Worm (Caenorhabditis elegans) whole organism, L2 larva: ENCODE data around the gene tag-276.

ENCODE experiments used
- C34F6.9 ChIP-seq: fragments of 150-350 bp; optimal IDR thresholded peaks from 2 replicates; lab custom pipeline; 2014; ENCODE audit warnings: missing biosample characterization, missing genetic modification characterization
- R02D3.7 ChIP-seq: fragments of 150-350 bp; optimal IDR thresholded peaks from 2 replicates; lab custom pipeline; 2014; ENCODE audit warnings: missing biosample characterization, missing genetic modification characterization
- ZK546.5 ChIP-seq: sonication (generic microtip); optimal IDR thresholded peaks from 2 replicates; lab custom pipeline; 2017; ENCODE audit warnings: missing biosample characterization, missing genetic modification characterization
- alr-1 ChIP-seq: fragments of 150-350 bp; optimal IDR thresholded peaks from 2 replicates; lab custom pipeline; 2014; ENCODE audit warnings: missing biosample characterization, missing genetic modification characterization
- ama-1 ChIP-seq: fragments of 150-350 bp; optimal IDR thresholded peaks from 2 replicates; lab custom pipeline; 2018; ENCODE audit warnings: inconsistent platforms
- ceh-16 ChIP-seq: fragments of 150-350 bp; optimal IDR thresholded peaks from 2 replicates; lab custom pipeline; 2014; ENCODE audit warnings: missing biosample characterization, missing genetic modification characterization
- crh-2 ChIP-seq: sonication (generic microtip); optimal IDR thresholded peaks from 2 replicates; lab custom pipeline; 2017; ENCODE audit warnings: missing biosample characterization, missing genetic modification characterization
- egl-27 ChIP-seq: sonication (generic microtip); optimal IDR thresholded peaks from 3 replicates; lab custom pipeline; 2017; ENCODE audit warnings: missing biosample characterization, missing genetic modification reagents, missing genetic modification characterization
- elt-1 ChIP-seq: fragments of 150-350 bp; optimal IDR thresholded peaks from 2 replicates; lab custom pipeline; 2014; ENCODE audit warnings: missing biosample characterization, missing genetic modification characterization
- fos-1 ChIP-seq: fragments of 150-350 bp; optimal IDR thresholded peaks from 2 replicates; lab custom pipeline; 2014; ENCODE audit warnings: missing biosample characterization, missing genetic modification characterization
- lin-13 ChIP-seq: fragments of 150-350 bp; optimal IDR thresholded peaks from 2 replicates; lab custom pipeline; 2014; ENCODE audit warnings: missing biosample characterization, missing genetic modification reagents, missing genetic modification characterization
- lin-39 ChIP-seq: fragments of 150-350 bp; optimal IDR thresholded peaks from 2 replicates; lab custom pipeline; 2014; ENCODE audit warnings: missing biosample characterization, missing genetic modification reagents, missing genetic modification characterization
- lsy-2 ChIP-seq, 2 experiments: fragments of 150-350 bp in 1 of 2; sonication (generic microtip) in 1 of 2; optimal IDR thresholded peaks; 2 replicates each; lab custom pipeline; 2014 to 2017; ENCODE audit warnings: missing biosample characterization in 2 of 2, missing genetic modification characterization in 2 of 2
- mab-5 ChIP-seq: fragments of 150-350 bp; optimal IDR thresholded peaks from 2 replicates; lab custom pipeline; 2014; ENCODE audit warnings: missing biosample characterization, missing genetic modification characterization
- nhr-10 ChIP-seq: sonication (generic microtip); optimal IDR thresholded peaks from 2 replicates; lab custom pipeline; 2017; ENCODE audit warnings: missing biosample characterization, missing genetic modification characterization
- nhr-11 ChIP-seq: fragments of 150-350 bp; optimal IDR thresholded peaks from 2 replicates; lab custom pipeline; 2014; ENCODE audit warnings: missing biosample characterization, missing genetic modification characterization
- nhr-129 ChIP-seq: fragments of 150-350 bp; optimal IDR thresholded peaks from 2 replicates; lab custom pipeline; 2014; ENCODE audit warnings: missing biosample characterization, missing genetic modification characterization
- nhr-237 ChIP-seq: fragments of 150-350 bp; optimal IDR thresholded peaks from 2 replicates; lab custom pipeline; 2014; ENCODE audit warnings: missing biosample characterization, missing genetic modification characterization
- nhr-25 ChIP-seq: fragments of 150-350 bp; sonication (generic microtip); optimal IDR thresholded peaks from 3 replicates; lab custom pipeline; 2014; ENCODE audit warnings: missing biosample characterization, missing genetic modification characterization
- nhr-77 ChIP-seq: fragments of 150-350 bp; optimal IDR thresholded peaks from 2 replicates; lab custom pipeline; 2014; ENCODE audit warnings: missing biosample characterization, missing genetic modification characterization
- sem-4 ChIP-seq: fragments of 150-350 bp; optimal IDR thresholded peaks from 2 replicates; lab custom pipeline; 2014; ENCODE audit warnings: missing biosample characterization, missing genetic modification reagents, missing genetic modification characterization
- sma-9 ChIP-seq, 2 experiments: fragments of 150-350 bp in 1 of 2; sonication (generic microtip) in 1 of 2; optimal IDR thresholded peaks; 2 replicates each; lab custom pipeline; 2014 to 2016; ENCODE audit warnings: missing genetic modification characterization in 2 of 2, mild to moderate bottlenecking in 1 of 2, missing biosample characterization in 1 of 2, missing compliant biosample characterization in 1 of 2, missing genetic modification reagents in 1 of 2, moderate library complexity in 1 of 2
- unc-39 ChIP-seq: fragments of 150-350 bp; optimal IDR thresholded peaks from 2 replicates; lab custom pipeline; 2014; ENCODE audit warnings: missing biosample characterization, missing genetic modification characterization
- unc-55 ChIP-seq: fragments of 150-350 bp; sonication (generic microtip); optimal IDR thresholded peaks from 3 replicates; lab custom pipeline; 2014; ENCODE audit warnings: missing biosample characterization, missing genetic modification reagents, missing genetic modification characterization
- unc-62 ChIP-seq: fragments of 150-350 bp; optimal IDR thresholded peaks from 2 replicates; lab custom pipeline; 2014; ENCODE audit warnings: missing biosample characterization, missing genetic modification reagents, missing genetic modification characterization

The tag-276 gene

DNA sequence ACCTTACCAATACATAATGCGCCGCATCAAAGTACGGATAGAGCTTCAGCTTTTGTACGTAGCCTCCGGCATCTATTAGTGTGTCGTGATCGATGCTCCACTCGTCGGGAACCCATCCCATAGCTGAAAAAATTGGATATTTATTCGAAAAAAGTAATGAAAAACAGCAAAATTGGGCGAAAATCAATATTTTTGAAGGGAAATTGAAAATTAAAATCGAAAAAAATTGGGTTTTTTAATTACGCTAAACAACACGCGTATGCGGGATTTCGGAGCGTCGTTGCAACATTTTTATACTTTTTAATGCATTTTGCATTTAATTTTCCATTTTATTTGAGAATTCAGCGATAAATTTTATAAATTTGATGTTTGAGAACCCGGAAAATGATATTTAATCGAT is 30.3 kb upstream of the tag-276 start, which contains the start of the genes tric-1B.2 and Y57A10A.29:
Gene tric-1B.2 (minus strand): TSS at position 129 of the 400 bp plus-strand sequence.
Gene Y57A10A.29 (plus strand): TSS at position 303 of the 400 bp plus-strand sequence.
- TF ChIP-seq lsy-2 (tag; optimal IDR thresholded peaks at IDR 0.05; lab: Kevin White, UChicago), result peak in 1 of 2 experiments; percentile 10
- TF ChIP-seq unc-39, result no peak
- TF ChIP-seq C34F6.9, result peak; percentile 21
- peak; percentile 28 for TF ChIP-seq unc-55 (GFP tag; lab: Kevin White, UChicago)

DNA sequence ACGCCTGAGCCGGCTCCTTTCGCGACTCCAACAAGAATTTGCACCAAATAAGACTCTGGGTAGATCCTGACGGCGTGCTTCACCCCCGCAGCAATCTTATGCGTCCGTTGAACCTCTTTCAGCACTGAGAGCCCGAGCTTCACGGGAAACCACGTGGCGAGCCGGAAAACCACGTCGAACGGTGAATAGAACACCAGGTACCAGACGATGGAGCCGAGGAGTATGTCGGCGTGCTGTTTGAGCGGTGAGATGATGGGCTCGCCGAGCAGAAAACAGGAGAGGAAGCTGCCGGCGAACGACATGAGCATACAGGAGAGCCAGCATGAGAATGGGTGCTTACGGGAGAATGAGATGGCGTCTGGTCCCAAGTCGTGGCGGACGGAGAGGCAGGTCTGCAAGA is 29.7 kb upstream of the tag-276 start:
- TF ChIP-seq lsy-2 (tag; optimal IDR thresholded peaks at IDR 0.05; lab: Kevin White, UChicago) (no peak), lin-39 (tag; lab: Kevin White, UChicago) (no peak), fos-1 (tag; lab: Kevin White, UChicago) (no peak), nhr-11 (tag; lab: Kevin White, UChicago) (no peak), mab-5 (tag; lab: Kevin White, UChicago) (no peak), ceh-16 (tag; lab: Kevin White, UChicago) (no peak), sma-9 (GFP tag; optimal IDR thresholded peaks at IDR 0.05; lab: Kevin White, UChicago) (no peak), sma-9 (tag; optimal IDR thresholded peaks at IDR 0.05; lab: Kevin White, UChicago) (no peak), unc-55 (GFP tag; lab: Kevin White, UChicago) (no peak), nhr-129 (no peak), nhr-25 (tag; lab: Kevin White, UChicago) (no peak), ama-1 (no peak), unc-39 (no peak)

DNA sequence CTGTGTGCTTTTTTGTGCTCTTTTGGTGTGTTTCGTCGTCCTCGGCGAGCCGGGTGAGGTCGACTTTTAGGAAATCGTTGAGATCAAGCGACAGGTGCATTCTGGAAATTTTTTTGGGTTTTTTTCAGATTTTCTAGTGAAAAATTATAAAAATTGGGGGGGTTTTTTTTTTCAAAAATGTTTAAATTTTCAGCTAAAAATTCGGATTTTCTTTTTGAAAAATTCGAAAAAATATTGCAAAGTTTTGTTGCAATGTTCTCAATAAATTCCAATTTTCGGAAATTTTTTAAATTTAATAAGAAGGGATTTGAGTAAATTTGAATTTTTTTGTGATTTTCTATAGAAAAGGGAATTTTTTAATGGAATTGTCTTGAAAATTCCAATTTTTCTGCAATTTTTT is 26.0 kb upstream of the tag-276 start, which contains the start of gene Y57A10A.27:
Gene Y57A10A.27 (minus strand): TSS at position 101 of the 400 bp plus-strand sequence.
- no peak for TF ChIP-seq alr-1 (tag; lab: Kevin White, UChicago)
- no peak for TF ChIP-seq lin-13

DNA sequence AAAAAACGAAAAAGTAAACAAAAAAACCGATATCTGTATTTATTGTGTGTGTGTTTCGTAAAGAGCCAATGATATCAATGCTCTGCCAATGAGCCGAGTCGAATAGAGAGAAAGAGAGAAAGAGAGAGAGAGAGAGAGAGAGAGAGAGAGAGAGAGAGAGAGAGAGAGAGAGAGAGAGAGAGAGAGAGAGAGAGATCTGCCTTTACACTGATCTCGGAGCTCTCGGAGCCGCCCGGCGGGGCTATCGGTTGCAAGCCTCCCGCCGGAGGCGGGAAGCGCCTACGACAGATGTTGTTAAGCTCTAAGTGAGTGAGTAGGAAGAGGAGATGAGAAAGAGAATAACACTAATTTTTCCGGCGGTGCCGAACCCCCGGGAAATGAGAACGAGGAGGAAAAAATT is 19.9 kb upstream of the tag-276 start:
- TF ChIP-seq fos-1 (tag; lab: Kevin White, UChicago) (no peak), alr-1 (tag; lab: Kevin White, UChicago) (no peak), nhr-77 (tag; lab: Kevin White, UChicago) (no peak), lsy-2 (tag; optimal IDR thresholded peaks at IDR 0.05; lab: Kevin White, UChicago) (peak in 1 of 2 experiments; percentile 45), nhr-237 (tag; lab: Kevin White, UChicago) (no peak), nhr-129 (peak; percentile 5), C34F6.9 (peak; percentile 6), ZK546.5 (no peak), R02D3.7 (tag; lab: Kevin White, UChicago) (no peak)
- TF ChIP-seq, all 48 proteins: peak for 3

DNA sequence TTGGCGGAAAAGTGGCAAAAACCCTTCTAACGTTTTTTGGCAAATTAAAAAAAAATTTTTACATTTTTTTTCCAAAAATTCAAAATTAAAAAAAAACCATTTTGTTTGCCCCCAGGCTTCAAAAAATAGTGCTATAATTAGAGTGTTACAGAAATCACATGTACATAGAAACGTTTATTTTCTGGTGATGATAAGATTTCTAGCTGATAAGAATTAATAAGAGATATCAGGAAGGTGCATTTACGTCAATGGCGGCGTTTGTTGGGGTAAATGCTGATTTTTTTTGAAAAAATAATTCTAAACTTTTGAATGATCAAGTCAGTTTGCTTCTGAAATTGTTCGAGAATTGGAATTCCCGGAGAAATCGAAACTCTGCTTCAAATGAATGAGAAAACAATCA is 17.9 kb upstream of the tag-276 start:
- peak; percentile 37 for TF ChIP-seq fos-1 (tag; lab: Kevin White, UChicago)
- no peak for TF ChIP-seq unc-39

DNA sequence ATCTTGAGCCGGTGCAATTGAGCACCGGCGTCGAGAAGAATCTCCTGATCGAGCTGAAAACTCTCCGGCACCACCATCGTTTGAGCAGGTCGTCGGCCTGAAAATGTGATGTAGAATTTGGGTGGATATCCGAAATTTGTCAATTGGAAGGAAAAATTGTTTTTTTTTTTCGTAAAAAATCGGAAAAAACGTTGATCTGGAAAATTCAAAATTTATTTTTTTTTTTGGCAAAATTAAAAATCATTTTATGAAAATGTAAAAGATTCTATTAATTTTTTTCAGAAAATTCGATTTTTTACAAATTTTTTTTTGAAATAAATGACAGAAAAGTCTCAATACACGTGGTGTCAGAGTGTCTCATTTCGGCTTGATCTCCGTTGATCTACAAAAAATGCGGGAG is 17.2 kb upstream of the tag-276 start, which contains the start of gene tric-1B.1:
Gene tric-1B.1 (minus strand): TSS at position 101 of the 400 bp plus-strand sequence.
- TF ChIP-seq fos-1 (tag; lab: Kevin White, UChicago) (no peak), lsy-2 (tag; optimal IDR thresholded peaks at IDR 0.05; lab: Kevin White, UChicago) (no peak), elt-1 (tag; lab: Kevin White, UChicago) (no peak), sma-9 (GFP tag; optimal IDR thresholded peaks at IDR 0.05; lab: Kevin White, UChicago) (no peak), sma-9 (tag; optimal IDR thresholded peaks at IDR 0.05; lab: Kevin White, UChicago) (no peak), crh-2 (no peak), sem-4 (tag; lab: Kevin White, UChicago) (no peak), unc-62 (GFP tag; lab: Kevin White, UChicago) (no peak), ama-1 (no peak)

DNA sequence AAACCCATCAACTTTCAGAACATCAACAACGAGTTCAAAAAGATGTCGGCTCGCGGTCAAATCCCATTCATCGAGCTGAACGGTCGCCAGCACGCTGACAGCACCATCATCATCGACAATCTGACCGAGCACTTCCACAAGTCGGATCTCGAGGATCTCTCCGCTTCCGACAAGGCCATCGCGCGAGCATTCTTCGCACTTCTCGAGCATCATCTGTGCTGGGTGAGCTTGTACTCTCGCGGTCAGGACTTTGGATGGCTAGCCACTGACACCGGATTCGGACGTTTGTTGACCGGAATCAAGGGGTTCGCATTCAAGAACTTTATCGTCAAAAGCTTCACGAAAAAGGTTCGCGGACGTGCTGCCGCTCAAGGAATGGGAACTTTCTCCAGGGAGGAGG is 15.9 kb upstream of the tag-276 start:
- TF ChIP-seq egl-27 (tag; lab: Kevin White, UChicago) (no peak), unc-55 (GFP tag; lab: Kevin White, UChicago) (no peak), fos-1 (tag; lab: Kevin White, UChicago) (no peak), ama-1 (no peak), alr-1 (tag; lab: Kevin White, UChicago) (no peak), nhr-10 (tag; lab: Kevin White, UChicago) (no peak), sma-9 (GFP tag; optimal IDR thresholded peaks at IDR 0.05; lab: Kevin White, UChicago) (no peak), sma-9 (tag; optimal IDR thresholded peaks at IDR 0.05; lab: Kevin White, UChicago) (no peak)
